Fruit fly (Drosophila melanogaster) whole organism, embryonic: ENCODE measurements around the gene CG43179.

ENCODE experiments used
- Aef1 ChIP-seq: fragments of 200-800 bp; sonication (Bioruptor generic); IDR thresholded peaks from 3 replicates; pipeline ENCODE4 v1.3.6; 2022; ENCODE audit warnings: missing biosample characterization, missing genetic modification characterization
- CG10209 ChIP-seq: fragments of 200-800 bp; sonication (Bioruptor generic); optimal IDR thresholded peaks from 3 replicates; lab custom pipeline; 2017; ENCODE audit warnings: missing biosample characterization, mild to moderate bottlenecking, missing genetic modification characterization, missing genetic modification reagents
- CG10462 ChIP-seq: fragments of 200-800 bp; sonication (Bioruptor generic); optimal IDR thresholded peaks from 2 replicates; lab custom pipeline; 2016; ENCODE audit warnings: missing biosample characterization, missing genetic modification characterization
- CG13775 ChIP-seq: fragments of 200-800 bp; sonication (Bioruptor generic); optimal IDR thresholded peaks from 3 replicates; lab custom pipeline; 2017; ENCODE audit warnings: missing biosample characterization, mild to moderate bottlenecking, missing genetic modification characterization
- CG14441 ChIP-seq: fragments of 200-800 bp; sonication (Bioruptor generic); IDR thresholded peaks from 2 replicates; pipeline ENCODE4 v1.3.6; 2022; ENCODE audit warnings: missing biosample characterization, missing genetic modification characterization
- CG15479 ChIP-seq: fragments of 200-800 bp; sonication (Bioruptor generic); optimal IDR thresholded peaks from 3 replicates; lab custom pipeline; 2019; ENCODE audit warnings: missing biosample characterization, mild to moderate bottlenecking, missing genetic modification characterization, moderate library complexity
- CG17361 ChIP-seq: fragments of 200-800 bp; sonication (Bioruptor generic); IDR thresholded peaks from 3 replicates; pipeline ENCODE4 v1.3.6; 2022; ENCODE audit warnings: missing biosample characterization, missing genetic modification characterization
- CG18476 ChIP-seq: fragments of 200-800 bp; sonication (Bioruptor generic); optimal IDR thresholded peaks from 2 replicates; lab custom pipeline; 2016; ENCODE audit warnings: missing biosample characterization, mild to moderate bottlenecking, missing genetic modification characterization
- CG30431 ChIP-seq: fragments of 200-800 bp; sonication (Bioruptor generic); optimal IDR thresholded peaks from 2 replicates; lab custom pipeline; 2017; ENCODE audit warnings: missing biosample characterization, missing genetic modification characterization
- CG3065 ChIP-seq: fragments of 200-800 bp; sonication (Bioruptor generic); optimal IDR thresholded peaks from 2 replicates; lab custom pipeline; 2016; ENCODE audit warnings: missing biosample characterization, missing genetic modification characterization
- CG31224 ChIP-seq: fragments of 200-800 bp; sonication (Bioruptor generic); IDR thresholded peaks from 2 replicates; pipeline ENCODE4 v1.3.6; 2022; ENCODE audit warnings: missing biosample characterization, missing genetic modification characterization
- CG3847 ChIP-seq: fragments of 200-800 bp; sonication (Bioruptor generic); IDR thresholded peaks from 2 replicates; pipeline ENCODE4 v1.3.6; 2022; ENCODE audit warnings: missing biosample characterization, missing genetic modification characterization
- CG4282 ChIP-seq: fragments of 200-800 bp; sonication (Bioruptor generic); optimal IDR thresholded peaks from 2 replicates; lab custom pipeline; 2016; ENCODE audit warnings: missing biosample characterization, missing genetic modification characterization
- CG4730 ChIP-seq: fragments of 200-800 bp; sonication (Bioruptor generic); IDR thresholded peaks from 2 replicates; pipeline ENCODE4 v1.3.6; 2022; ENCODE audit warnings: missing biosample characterization, missing genetic modification characterization
- CG5180 ChIP-seq: fragments of 200-800 bp; sonication (Bioruptor generic); optimal IDR thresholded peaks from 3 replicates; lab custom pipeline; 2017; ENCODE audit warnings: missing biosample characterization, missing genetic modification characterization, mild to moderate bottlenecking, moderate library complexity, missing genetic modification reagents
- CG6654 ChIP-seq: fragments of 200-800 bp; sonication (Bioruptor generic); optimal IDR thresholded peaks from 2 replicates; lab custom pipeline; 2017; ENCODE audit warnings: missing biosample characterization, mild to moderate bottlenecking, missing genetic modification characterization
- CG7556 ChIP-seq: fragments of 200-800 bp; sonication (Bioruptor generic); optimal IDR thresholded peaks from 2 replicates; lab custom pipeline; 2017; ENCODE audit warnings: missing biosample characterization, mild to moderate bottlenecking, missing genetic modification characterization
- CG7963 ChIP-seq: fragments of 200-800 bp; sonication (Bioruptor generic); IDR thresholded peaks from 3 replicates; pipeline ENCODE4 v1.3.6; 2022; ENCODE audit warnings: missing biosample characterization, missing genetic modification characterization; ENCODE audit not compliant: partially characterized antibody
- CG8388 ChIP-seq: fragments of 200-800 bp; sonication (Bioruptor generic); optimal IDR thresholded peaks from 2 replicates; lab custom pipeline; 2019; ENCODE audit warnings: missing biosample characterization, mild to moderate bottlenecking, missing genetic modification characterization, moderate library complexity
- CHES-1-like ChIP-seq: fragments of 200-800 bp; sonication (Bioruptor generic); optimal IDR thresholded peaks from 2 replicates; lab custom pipeline; 2016; ENCODE audit warnings: missing biosample characterization, missing genetic modification characterization
- CTCF ChIP-seq: fragments of 200-800 bp; sonication (Bioruptor generic); optimal IDR thresholded peaks from 2 replicates; lab custom pipeline; 2017; ENCODE audit warnings: missing biosample characterization, mild to moderate bottlenecking, missing genetic modification characterization, moderate library complexity
- CkIIα-i1 ChIP-seq: fragments of 200-800 bp; sonication (Bioruptor generic); IDR thresholded peaks from 2 replicates; pipeline ENCODE4 v1.3.6; 2022; ENCODE audit warnings: missing biosample characterization, missing genetic modification characterization
- ERR ChIP-seq: fragments of 200-800 bp; sonication (Bioruptor generic); optimal IDR thresholded peaks from 2 replicates; lab custom pipeline; 2016; ENCODE audit warnings: missing biosample characterization, missing genetic modification characterization
- Elba2 ChIP-seq: fragments of 200-800 bp; sonication (Bioruptor generic); optimal IDR thresholded peaks from 3 replicates; lab custom pipeline; 2016; ENCODE audit warnings: missing biosample characterization, missing genetic modification characterization
- HLHmδ ChIP-seq: fragments of 200-800 bp; sonication (Bioruptor generic); optimal IDR thresholded peaks from 2 replicates; lab custom pipeline; 2018; ENCODE audit warnings: missing biosample characterization, mild to moderate bottlenecking, missing genetic modification characterization, moderate library complexity
- MBD-R2 ChIP-seq: fragments of 200-800 bp; sonication (Bioruptor generic); IDR thresholded peaks from 2 replicates; pipeline ENCODE4 v1.3.6; 2022; ENCODE audit warnings: missing biosample characterization, missing genetic modification characterization
- Mad ChIP-seq: fragments of 200-800 bp; sonication (Bioruptor generic); optimal IDR thresholded peaks from 2 replicates; lab custom pipeline; 2016; ENCODE audit warnings: missing biosample characterization, missing genetic modification characterization
- Ravus ChIP-seq: fragments of 200-800 bp; sonication (Bioruptor generic); IDR thresholded peaks from 2 replicates; pipeline ENCODE4 v1.3.6; 2022; ENCODE audit warnings: missing biosample characterization, missing genetic modification characterization
- Side ChIP-seq: fragments of 200-800 bp; sonication (Bioruptor generic); optimal IDR thresholded peaks from 2 replicates; lab custom pipeline; 2016; ENCODE audit warnings: missing biosample characterization, missing genetic modification characterization
- Taf1 ChIP-seq: fragments of 200-800 bp; sonication (Bioruptor generic); IDR thresholded peaks from 2 replicates; pipeline ENCODE4 v1.3.6; 2022; ENCODE audit warnings: missing biosample characterization, missing genetic modification characterization
- Xbp1 ChIP-seq: fragments of 200-800 bp; sonication (Bioruptor generic); optimal IDR thresholded peaks from 3 replicates; lab custom pipeline; 2016; ENCODE audit warnings: missing biosample characterization, mild to moderate bottlenecking, missing genetic modification characterization
- bbx ChIP-seq: fragments of 200-800 bp; sonication (Bioruptor generic); IDR thresholded peaks from 2 replicates; pipeline ENCODE4 v1.3.6; 2022; ENCODE audit warnings: missing biosample characterization, missing genetic modification characterization; ENCODE audit not compliant: partially characterized antibody
- bowl ChIP-seq: fragments of 200-800 bp; sonication (Bioruptor generic); IDR thresholded peaks from 2 replicates; pipeline ENCODE4 v1.3.6; 2022; ENCODE audit warnings: missing biosample characterization, missing genetic modification characterization
- crol ChIP-seq: fragments of 200-800 bp; sonication (Bioruptor generic); IDR thresholded peaks from 2 replicates; pipeline ENCODE4 v1.3.6; 2022; ENCODE audit warnings: missing biosample characterization, missing genetic modification characterization
- crp ChIP-seq, 2 experiments: fragments of 200-800 bp; sonication (Bioruptor generic); optimal IDR thresholded peaks; 2 replicates in 1 of 2; 3 replicates in 1 of 2; lab custom pipeline; 2017; ENCODE audit warnings: missing biosample characterization in 2 of 2, missing genetic modification characterization in 2 of 2, mild to moderate bottlenecking in 1 of 2, moderate library complexity in 1 of 2
- dm ChIP-seq: fragments of 200-800 bp; sonication (Bioruptor generic); optimal IDR thresholded peaks from 3 replicates; lab custom pipeline; 2016; ENCODE audit warnings: missing biosample characterization, missing genetic modification characterization
- ems ChIP-seq: fragments of 200-800 bp; sonication (Bioruptor generic); optimal IDR thresholded peaks from 3 replicates; lab custom pipeline; 2016; ENCODE audit warnings: missing biosample characterization, missing genetic modification characterization
- en ChIP-seq: fragments of 200-800 bp; sonication (Bioruptor generic); optimal IDR thresholded peaks from 2 replicates; lab custom pipeline; 2016; ENCODE audit warnings: missing biosample characterization, missing genetic modification characterization
- eve ChIP-seq, 2 experiments: fragments of >200 bp; optimal IDR thresholded peaks; 2 replicates each; lab custom pipeline; 2017; ENCODE audit warnings: missing biosample characterization in 2 of 2, missing genetic modification characterization in 2 of 2
- fd102C ChIP-seq: fragments of 200-800 bp; sonication (Bioruptor generic); optimal IDR thresholded peaks from 2 replicates; lab custom pipeline; 2018; ENCODE audit warnings: missing biosample characterization, mild to moderate bottlenecking, missing genetic modification characterization, moderate library complexity
- gcm ChIP-seq: fragments of 200-800 bp; sonication (Bioruptor generic); optimal IDR thresholded peaks from 2 replicates; lab custom pipeline; 2019; ENCODE audit warnings: missing biosample characterization, mild to moderate bottlenecking, missing genetic modification characterization, moderate library complexity
- her ChIP-seq: fragments of 200-800 bp; sonication (Bioruptor generic); optimal IDR thresholded peaks from 2 replicates; lab custom pipeline; 2016; ENCODE audit warnings: missing biosample characterization, missing genetic modification characterization
- kah ChIP-seq: fragments of 200-800 bp; sonication (Bioruptor generic); optimal IDR thresholded peaks from 2 replicates; lab custom pipeline; 2018; ENCODE audit warnings: missing biosample characterization, mild to moderate bottlenecking, missing genetic modification characterization
- knrl ChIP-seq: fragments of 200-800 bp; sonication (Bioruptor generic); IDR thresholded peaks from 3 replicates; pipeline ENCODE4 v1.3.6; 2022; ENCODE audit warnings: missing biosample characterization, missing genetic modification characterization; ENCODE audit not compliant: partially characterized antibody
- pita ChIP-seq: fragments of 200-800 bp; sonication (Bioruptor generic); optimal IDR thresholded peaks from 2 replicates; lab custom pipeline; 2017; ENCODE audit warnings: missing biosample characterization, mild to moderate bottlenecking, missing genetic modification characterization
- psq ChIP-seq: fragments of 200-800 bp; sonication (Bioruptor generic); optimal IDR thresholded peaks from 2 replicates; lab custom pipeline; 2017; ENCODE audit warnings: missing biosample characterization, missing genetic modification characterization
- row ChIP-seq: fragments of 200-800 bp; sonication (Bioruptor generic); IDR thresholded peaks from 3 replicates; pipeline ENCODE4 v1.3.6; 2022; ENCODE audit warnings: missing biosample characterization, missing genetic modification characterization
- sd ChIP-seq: fragments of 200-800 bp; sonication (Bioruptor generic); optimal IDR thresholded peaks from 3 replicates; lab custom pipeline; 2018; ENCODE audit warnings: missing biosample characterization, mild to moderate bottlenecking, missing genetic modification characterization, moderate library complexity
- sens ChIP-seq: fragments of 200-800 bp; sonication (Bioruptor generic); peaks from one replicate; lab custom pipeline; 2016; ENCODE audit warnings: missing biosample characterization, missing genetic modification characterization
- sisA ChIP-seq: fragments of 200-800 bp; sonication (Bioruptor generic); IDR thresholded peaks from 2 replicates; pipeline ENCODE4 v1.3.6; 2022; ENCODE audit warnings: missing biosample characterization, missing genetic modification characterization
- wdn ChIP-seq: fragments of 200-800 bp; sonication (Bioruptor generic); IDR thresholded peaks from 2 replicates; pipeline ENCODE4 v1.3.6; 2022; ENCODE audit warnings: missing biosample characterization, missing genetic modification characterization
- z ChIP-seq: fragments of 200-800 bp; sonication (Bioruptor generic); IDR thresholded peaks from 3 replicates; pipeline ENCODE4 v1.3.6; 2022; ENCODE audit warnings: missing biosample characterization, missing genetic modification characterization

The CG43179 gene

dm6 chr3R:14283754-14284421 is 28.0 kb downstream of the CG43179 start (continued):
- TF ChIP-seq CkIIα-i1 (GFP tag; lab: Robert Waterston, UW) (no peak), pita (no peak), Xbp1 (GFP tag; lab: Kevin White, UChicago) (peak; percentile 99), eve (GFP tag; optimal IDR thresholded peaks at IDR 0.05; lab: Kevin White, UChicago) (peak in 1 of 2 experiments; percentile 99), CG18476 (peak; percentile 98), sens (GFP tag; lab: Kevin White, UChicago) (peak; percentile 99), bowl (GFP tag; lab: Robert Waterston, UW) (no peak), psq (peak; percentile 94), fd102C (GFP tag; lab: Kevin White, UChicago) (peak; percentile 75), CG14441 (GFP tag; lab: Robert Waterston, UW) (no peak), kah (peak; percentile 94), Mad (GFP tag; lab: Kevin White, UChicago) (peak; percentile 97), CG17361 (GFP tag; lab: Robert Waterston, UW) (no peak), Ravus (GFP tag; lab: Robert Waterston, UW) (no peak), wdn (GFP tag; lab: Robert Waterston, UW) (no peak), ems (GFP tag; lab: Kevin White, UChicago) (peak; percentile 91), knrl (no peak), CHES-1-like (GFP tag; lab: Kevin White, UChicago) (peak; percentile 93), dm (GFP tag; lab: Kevin White, UChicago) (peak; percentile 88), gcm (GFP tag; lab: Kevin White, UChicago) (peak; percentile 98), CG6654 (GFP tag; lab: Kevin White, UChicago) (peak; percentile 90), CG30431 (GFP tag; lab: Kevin White, UChicago) (peak; percentile 96), sisA (GFP tag; lab: Robert Waterston, UW) (no peak), en (GFP tag; lab: Kevin White, UChicago) (peak; percentile 87), HLHmδ (GFP tag; lab: Kevin White, UChicago) (no peak), MBD-R2 (GFP tag; lab: Robert Waterston, UW) (no peak), her (GFP tag; lab: Kevin White, UChicago) (peak; percentile 51), Taf1 (GFP tag; lab: Robert Waterston, UW) (no peak), CG15479 (no peak), bbx (GFP tag; lab: Robert Waterston, UW) (no peak), CG10209 (GFP tag; lab: Kevin White, UChicago) (peak; percentile 99), CG4730 (GFP tag; lab: Robert Waterston, UW) (no peak), sd (peak; percentile 97), CG3065 (peak; percentile 97), CG5180 (GFP tag; lab: Kevin White, UChicago) (peak; percentile 91), z (GFP tag; lab: Robert Waterston, UW) (no peak), Side (GFP tag; lab: Kevin White, UChicago) (peak; percentile 93), row (no peak), crp (GFP tag; optimal IDR thresholded peaks at IDR 0.05; lab: Kevin White, UChicago) (peak; percentile 28 to 75), CG4282 (peak; percentile 65), CG13775 (GFP tag; lab: Kevin White, UChicago) (peak; percentile 98), CG7556 (peak; percentile 99), ERR (GFP tag; lab: Kevin White, UChicago) (peak; percentile 89), Elba2 (GFP tag; lab: Kevin White, UChicago) (peak; percentile 14), CG3847 (GFP tag; lab: Robert Waterston, UW) (no peak), CG31224 (GFP tag; lab: Robert Waterston, UW) (no peak), CG8388 (GFP tag; lab: Kevin White, UChicago) (peak; percentile 98), Aef1 (GFP tag; lab: Robert Waterston, UW) (no peak), CG10462 (peak; percentile 97), CTCF (GFP tag; lab: Kevin White, UChicago) (peak; percentile 73), CG7963 (GFP tag; lab: Robert Waterston, UW) (no peak), crol (GFP tag; lab: Robert Waterston, UW) (no peak)
